Fruit fly (Drosophila melanogaster): ENCODE results near the gene CG31296.

The CG31296 gene

DNA sequence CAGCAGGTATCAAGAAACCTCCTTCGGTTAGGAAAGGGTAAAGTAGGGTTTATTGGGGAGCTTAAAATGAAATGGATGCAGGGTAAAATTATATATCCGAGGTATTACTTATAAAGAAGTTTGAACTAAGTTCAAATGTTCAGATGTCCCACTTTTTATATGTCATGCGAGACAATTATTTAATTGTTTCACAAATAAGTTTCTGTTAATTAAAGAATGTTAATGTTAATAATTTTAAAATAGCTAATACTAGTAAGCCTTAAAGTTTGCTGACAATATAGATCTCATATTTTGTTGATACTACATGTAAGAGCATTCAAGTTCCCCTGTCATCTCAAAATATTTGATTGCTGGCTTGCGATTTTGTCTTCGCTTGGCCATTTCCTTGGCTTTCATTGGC lies 23.5 kb upstream of the CG31296 start (continued):
- TF ChIP-seq CG6792 (GFP tag; optimal IDR thresholded peaks at IDR 0.05) (peak; percentile 13), Eip78C (GFP tag) (peak; percentile 86), lz (GFP tag; optimal IDR thresholded peaks at IDR 0.05) (peak; percentile 43), Ets96B (tag; optimal IDR thresholded peaks at IDR 0.05) (peak; percentile 45), acj6 (GFP tag; optimal IDR thresholded peaks at IDR 0.05) (no peak), CG8119 (GFP tag; IDR thresholded peaks at IDR 0.05) (no peak), spab (GFP tag; optimal IDR thresholded peaks at IDR 0.05) (peak; percentile 21), Hr38 (GFP tag; optimal IDR thresholded peaks at IDR 0.05) (no peak), fkh (GFP tag; optimal IDR thresholded peaks at IDR 0.05) (no peak), Gug (GFP tag; IDR thresholded peaks at IDR 0.05) (no peak), ss (GFP tag; optimal IDR thresholded peaks at IDR 0.05) (peak in 1 of 2 experiments; percentile 22), achi (GFP tag; optimal IDR thresholded peaks at IDR 0.05) (peak; percentile 15), Lpt (GFP tag; optimal IDR thresholded peaks at IDR 0.05) (no peak), net (GFP tag; optimal IDR thresholded peaks at IDR 0.05) (no peak), fd85E (GFP tag; optimal IDR thresholded peaks at IDR 0.05) (no peak), CG8319 (GFP tag; optimal IDR thresholded peaks at IDR 0.05) (no peak)

DNA sequence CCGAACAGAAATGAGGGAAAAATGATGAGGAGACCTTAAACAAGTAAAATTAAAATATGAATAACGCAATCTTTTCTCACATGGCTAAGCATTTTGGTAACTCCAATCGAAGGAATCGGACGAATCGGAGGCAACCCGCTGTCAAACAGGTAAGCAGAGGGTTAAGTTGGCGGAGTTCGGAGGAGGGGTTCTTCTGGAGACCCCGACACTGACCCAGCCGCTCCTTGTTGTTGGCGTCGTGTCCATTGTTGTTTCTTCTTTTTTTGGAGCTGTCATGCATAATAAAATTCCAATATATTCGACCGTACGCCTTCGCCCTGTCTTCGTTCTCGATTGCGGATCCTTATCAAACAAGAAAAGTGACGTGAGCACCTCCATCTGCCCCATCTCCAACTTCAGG lies 22.3 kb upstream of the CG31296 start:
- TF ChIP-seq svp (GFP tag) (peak; percentile 88), CG11902 (GFP tag; optimal IDR thresholded peaks at IDR 0.05) (no peak), CG31627 (GFP tag; optimal IDR thresholded peaks at IDR 0.05) (no peak), vri (GFP tag; optimal IDR thresholded peaks at IDR 0.05) (peak; percentile 30), CG8319 (GFP tag; optimal IDR thresholded peaks at IDR 0.05) (peak; percentile 96), Eip78C (GFP tag) (peak; percentile 29)

DNA sequence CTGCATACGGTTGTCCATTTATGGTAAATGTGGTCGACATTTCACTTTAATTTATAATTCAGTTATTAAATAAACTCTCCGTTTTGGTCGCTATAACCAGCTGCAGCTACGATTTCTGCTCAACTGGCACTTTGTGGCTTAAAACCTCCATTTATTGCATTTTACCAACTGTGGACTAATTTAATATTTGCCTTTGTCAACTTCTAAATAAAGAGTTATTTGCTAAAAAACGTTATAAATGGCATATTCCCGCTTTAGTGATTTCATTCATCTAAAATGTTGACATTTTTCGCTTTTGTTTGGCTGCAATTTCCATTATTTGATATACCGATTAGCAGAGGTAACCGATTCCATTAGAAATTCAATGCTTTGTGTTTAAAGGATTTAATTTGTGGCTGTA lies 21.5 kb upstream of the CG31296 start, which contains the start of gene AOX4:
TSS of gene AOX4 (minus strand) at position 101 of the 400 bp plus-strand sequence.
- no peak for TF ChIP-seq net (GFP tag; optimal IDR thresholded peaks at IDR 0.05)
- TF ChIP-seq Eip93F (GFP tag; optimal IDR thresholded peaks at IDR 0.05) = no peak
- TF ChIP-seq lz (GFP tag; optimal IDR thresholded peaks at IDR 0.05) = no peak
- TF ChIP-seq CG10631 (GFP tag; optimal IDR thresholded peaks at IDR 0.05) = no peak
- TF ChIP-seq achi (GFP tag; optimal IDR thresholded peaks at IDR 0.05) = no peak
- no peak for TF ChIP-seq Eip78C (GFP tag)
- no peak for TF ChIP-seq Smox (GFP tag; optimal IDR thresholded peaks at IDR 0.05)
- no peak for TF ChIP-seq CG4318 (GFP tag; optimal IDR thresholded peaks at IDR 0.05)
- no peak for TF ChIP-seq Ets96B (tag; optimal IDR thresholded peaks at IDR 0.05)
- TF ChIP-seq fd59A (GFP tag; optimal IDR thresholded peaks at IDR 0.05) = no peak
- TF ChIP-seq spab (GFP tag; optimal IDR thresholded peaks at IDR 0.05) = no peak
- TF ChIP-seq Sox15 (GFP tag; optimal IDR thresholded peaks at IDR 0.05) = no peak
- TF ChIP-seq dac (GFP tag; optimal IDR thresholded peaks at IDR 0.05) = no peak
- TF ChIP-seq CG16779 (tag; optimal IDR thresholded peaks at IDR 0.05) = no peak

DNA sequence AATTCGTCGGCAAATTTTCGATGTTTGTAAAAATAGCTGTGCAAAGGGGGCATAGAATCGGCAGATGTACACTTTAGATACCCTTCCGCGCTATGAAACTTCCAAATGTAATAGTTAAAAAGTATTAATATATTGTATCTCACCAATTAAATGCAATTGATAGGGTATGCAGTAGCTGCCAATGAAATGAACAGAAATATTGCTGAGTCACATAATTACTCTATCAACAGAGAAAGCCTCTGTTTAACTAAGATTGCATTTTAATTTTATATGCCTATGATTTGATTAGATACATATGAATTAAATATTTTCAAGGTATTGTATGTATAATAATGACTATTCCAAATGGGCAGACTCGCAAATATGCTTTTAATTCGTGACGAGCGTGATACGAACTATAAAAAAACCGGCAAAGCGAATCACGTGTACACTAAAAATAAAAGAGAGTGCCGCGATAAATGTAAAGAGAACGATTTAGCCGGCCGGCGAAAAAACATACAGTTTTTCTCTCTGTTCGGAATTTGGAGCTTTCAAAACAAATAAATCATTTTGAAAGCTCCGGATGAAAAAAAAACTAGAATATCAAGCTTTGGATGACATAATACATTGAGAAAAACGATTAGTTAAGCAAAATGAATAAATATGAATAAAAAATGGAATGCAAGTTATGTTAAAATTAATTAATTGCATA lies 16.7 kb upstream of the CG31296 start, which contains the start of gene AOX3:
TSS of gene AOX3 (minus strand) at position 362 of the 691 bp plus-strand sequence.
- TF ChIP-seq CG10669 (GFP tag; optimal IDR thresholded peaks at IDR 0.05) (no peak), esn (GFP tag; optimal IDR thresholded peaks at IDR 0.05) (peak; percentile 25), CG6808 (GFP tag; optimal IDR thresholded peaks at IDR 0.05) (no peak), spab (GFP tag; optimal IDR thresholded peaks at IDR 0.05) (no peak), OdsH (GFP tag; optimal IDR thresholded peaks at IDR 0.05) (peak; percentile 29), CG11902 (GFP tag; optimal IDR thresholded peaks at IDR 0.05) (no peak), fd59A (GFP tag; optimal IDR thresholded peaks at IDR 0.05) (no peak), pdm3 (GFP tag; optimal IDR thresholded peaks at IDR 0.05) (peak; percentile 51), topi (GFP tag; optimal IDR thresholded peaks at IDR 0.05) (no peak), Eip78C (GFP tag) (peak; percentile 86), CG4318 (GFP tag; optimal IDR thresholded peaks at IDR 0.05) (peak; percentile 57), CG8119 (GFP tag; IDR thresholded peaks at IDR 0.05) (peak; percentile 62), Blimp-1 (GFP tag; optimal IDR thresholded peaks at IDR 0.05) (no peak), CG34406 (GFP tag; optimal IDR thresholded peaks at IDR 0.05) (no peak), achi (GFP tag; optimal IDR thresholded peaks at IDR 0.05) (peak; percentile 44), Sox15 (GFP tag; optimal IDR thresholded peaks at IDR 0.05) (no peak), CG9139 (GFP tag; optimal IDR thresholded peaks at IDR 0.05) (no peak), Hr39 (GFP tag; optimal IDR thresholded peaks at IDR 0.05) (no peak), Sox14 (GFP tag; optimal IDR thresholded peaks at IDR 0.05) (no peak), CG6163 (GFP tag; IDR thresholded peaks at IDR 0.05) (peak; percentile 64), Hr4 (GFP tag; optimal IDR thresholded peaks at IDR 0.05) (peak; percentile 83), dsx (GFP tag; optimal IDR thresholded peaks at IDR 0.05; ENCODE audit: poor library complexity, severe bottlenecking) (no peak), CG16779 (tag; optimal IDR thresholded peaks at IDR 0.05) (no peak), dac (GFP tag; optimal IDR thresholded peaks at IDR 0.05) (peak; percentile 71), net (GFP tag; optimal IDR thresholded peaks at IDR 0.05) (peak; percentile 58), fkh (GFP tag; optimal IDR thresholded peaks at IDR 0.05) (peak; percentile 30), CG7368 (GFP tag; optimal IDR thresholded peaks at IDR 0.05) (peak; percentile 9), svp (GFP tag) (peak; percentile 65)
